Fruit fly (Drosophila melanogaster) whole organism, embryonic: Measurements from ENCODE around the gene Bacc.

ENCODE experiments used
- ATbp ChIP-seq: fragments of 200-800 bp; sonication (Bioruptor generic); optimal IDR thresholded peaks from 2 replicates; lab custom pipeline; 2017; ENCODE audit warnings: missing biosample characterization, mild to moderate bottlenecking, missing genetic modification characterization, missing genetic modification reagents
- Ada2b ChIP-seq: fragments of 200-800 bp; sonication (Bioruptor generic); IDR thresholded peaks from 2 replicates; pipeline ENCODE4 v1.3.6; 2022; ENCODE audit warnings: missing biosample characterization, missing genetic modification characterization
- Asciz ChIP-seq: fragments of 200-800 bp; sonication (Bioruptor generic); optimal IDR thresholded peaks from 2 replicates; lab custom pipeline; 2017; ENCODE audit warnings: missing biosample characterization, mild to moderate bottlenecking, missing genetic modification characterization, missing genetic modification reagents
- CG13775 ChIP-seq: fragments of 200-800 bp; sonication (Bioruptor generic); optimal IDR thresholded peaks from 3 replicates; lab custom pipeline; 2017; ENCODE audit warnings: missing biosample characterization, mild to moderate bottlenecking, missing genetic modification characterization
- CG13894 ChIP-seq: fragments of 200-800 bp; sonication (Bioruptor generic); optimal IDR thresholded peaks from 3 replicates; lab custom pipeline; 2018; ENCODE audit warnings: missing biosample characterization, mild to moderate bottlenecking, missing genetic modification characterization, moderate library complexity
- CG14710 ChIP-seq: fragments of 200-800 bp; sonication (Bioruptor generic); optimal IDR thresholded peaks from 3 replicates; lab custom pipeline; 2019; ENCODE audit warnings: missing biosample characterization, mild to moderate bottlenecking, missing genetic modification characterization, moderate library complexity
- CG14860 ChIP-seq: fragments of 200-800 bp; sonication (Bioruptor generic); IDR thresholded peaks from 3 replicates; pipeline ENCODE4 v1.3.6; 2022; ENCODE audit warnings: missing biosample characterization, missing genetic modification characterization; ENCODE audit not compliant: partially characterized antibody
- CG15514 ChIP-seq: fragments of 200-800 bp; sonication (Bioruptor generic); optimal IDR thresholded peaks from 3 replicates; lab custom pipeline; 2017; ENCODE audit warnings: missing biosample characterization, missing genetic modification characterization, mild to moderate bottlenecking, moderate library complexity, missing genetic modification reagents
- CG15601 ChIP-seq: fragments of 200-800 bp; sonication (Bioruptor generic); optimal IDR thresholded peaks from 3 replicates; lab custom pipeline; 2019; ENCODE audit warnings: missing biosample characterization, mild to moderate bottlenecking, missing genetic modification characterization, moderate library complexity
- CG16813 ChIP-seq: fragments of 200-800 bp; sonication (Bioruptor generic); IDR thresholded peaks from 3 replicates; pipeline ENCODE4 v1.3.6; 2022; ENCODE audit warnings: missing biosample characterization, missing genetic modification characterization; ENCODE audit not compliant: partially characterized antibody
- CG18476 ChIP-seq: fragments of 200-800 bp; sonication (Bioruptor generic); optimal IDR thresholded peaks from 2 replicates; lab custom pipeline; 2016; ENCODE audit warnings: missing biosample characterization, mild to moderate bottlenecking, missing genetic modification characterization
- CG2120 ChIP-seq: fragments of 200-800 bp; sonication (Bioruptor generic); optimal IDR thresholded peaks from 3 replicates; lab custom pipeline; 2016; ENCODE audit warnings: missing biosample characterization, missing genetic modification characterization
- CG2199 ChIP-seq: fragments of 200-800 bp; sonication (Bioruptor generic); IDR thresholded peaks from 3 replicates; pipeline ENCODE4 v1.3.6; 2022; ENCODE audit warnings: missing biosample characterization, missing genetic modification characterization
- CG3838 ChIP-seq: fragments of 200-800 bp; sonication (Bioruptor generic); optimal IDR thresholded peaks from 3 replicates; lab custom pipeline; 2016; ENCODE audit warnings: missing biosample characterization, missing genetic modification characterization
- CG4360 ChIP-seq: fragments of 200-800 bp; sonication (Bioruptor generic); IDR thresholded peaks from 2 replicates; pipeline ENCODE4 v1.3.6; 2022; ENCODE audit warnings: missing biosample characterization, missing genetic modification characterization
- CG4707 ChIP-seq: fragments of 200-800 bp; sonication (Bioruptor generic); optimal IDR thresholded peaks from 2 replicates; lab custom pipeline; 2018; ENCODE audit warnings: missing biosample characterization, mild to moderate bottlenecking, missing genetic modification characterization, moderate library complexity
- CG4854 ChIP-seq: fragments of 200-800 bp; sonication (Bioruptor generic); optimal IDR thresholded peaks from 2 replicates; lab custom pipeline; 2016; ENCODE audit warnings: missing biosample characterization, missing genetic modification characterization, inconsistent platforms
- CG9932 ChIP-seq: fragments of 200-800 bp; sonication (Bioruptor generic); IDR thresholded peaks from 2 replicates; pipeline ENCODE4 v1.3.6; 2022; ENCODE audit warnings: missing biosample characterization, missing genetic modification characterization
- CHES-1-like ChIP-seq: fragments of 200-800 bp; sonication (Bioruptor generic); optimal IDR thresholded peaks from 2 replicates; lab custom pipeline; 2016; ENCODE audit warnings: missing biosample characterization, missing genetic modification characterization
- CoRest ChIP-seq: fragments of 200-800 bp; sonication (Bioruptor generic); optimal IDR thresholded peaks from 3 replicates; lab custom pipeline; 2018; ENCODE audit warnings: missing biosample characterization, mild to moderate bottlenecking, missing genetic modification characterization, moderate library complexity
- Deaf1 ChIP-seq: fragments of 200-800 bp; optimal IDR thresholded peaks from 3 replicates; lab custom pipeline; 2019; ENCODE audit warnings: missing biosample characterization, mild to moderate bottlenecking, missing genetic modification characterization, moderate library complexity
- H2.0 ChIP-seq: fragments of 200-800 bp; sonication (Bioruptor generic); IDR thresholded peaks from 2 replicates; pipeline ENCODE4 v1.3.6; 2022; ENCODE audit warnings: missing biosample characterization, missing genetic modification characterization
- Lpt ChIP-seq: fragments of >200 bp; optimal IDR thresholded peaks from 2 replicates; lab custom pipeline; 2018; ENCODE audit warnings: missing biosample characterization, missing genetic modification characterization
- NK7.1 ChIP-seq: fragments of 200-800 bp; sonication (Bioruptor generic); optimal IDR thresholded peaks from 3 replicates; lab custom pipeline; 2016; ENCODE audit warnings: missing biosample characterization, missing genetic modification characterization
- Xrp1 ChIP-seq: fragments of 200-800 bp; sonication (Bioruptor generic); IDR thresholded peaks from 2 replicates; pipeline ENCODE4 v1.3.6; 2022; ENCODE audit warnings: missing biosample characterization, missing genetic modification characterization
- aop ChIP-seq: fragments of 200-800 bp; sonication (Bioruptor generic); IDR thresholded peaks from 2 replicates; pipeline ENCODE4 v1.3.6; 2022; ENCODE audit warnings: missing biosample characterization, missing genetic modification characterization
- ase ChIP-seq: fragments of 200-800 bp; sonication (Bioruptor generic); IDR thresholded peaks from 3 replicates; pipeline ENCODE4 v1.3.6; 2022; ENCODE audit warnings: missing biosample characterization, missing genetic modification characterization
- cad ChIP-seq: fragments of >200 bp; optimal IDR thresholded peaks from 2 replicates; lab custom pipeline; 2017; ENCODE audit warnings: missing biosample characterization, missing genetic modification characterization
- cas ChIP-seq: fragments of 200-800 bp; sonication (Bioruptor generic); IDR thresholded peaks from 2 replicates; pipeline ENCODE4 v1.3.6; 2022; ENCODE audit warnings: missing biosample characterization, missing genetic modification characterization
- chn ChIP-seq: fragments of 200-800 bp; sonication (Bioruptor generic); optimal IDR thresholded peaks from 2 replicates; lab custom pipeline; 2016; ENCODE audit warnings: missing biosample characterization, missing genetic modification characterization
- crol ChIP-seq: fragments of 200-800 bp; sonication (Bioruptor generic); IDR thresholded peaks from 2 replicates; pipeline ENCODE4 v1.3.6; 2022; ENCODE audit warnings: missing biosample characterization, missing genetic modification characterization
- dpn ChIP-seq, 2 experiments: fragments of 200-800 bp; sonication (Bioruptor generic); optimal IDR thresholded peaks; 3 replicates each; lab custom pipeline; 2016; ENCODE audit warnings: missing biosample characterization in 2 of 2, missing genetic modification characterization in 2 of 2
- eve ChIP-seq, 2 experiments: fragments of >200 bp; optimal IDR thresholded peaks; 2 replicates each; lab custom pipeline; 2017; ENCODE audit warnings: missing biosample characterization in 2 of 2, missing genetic modification characterization in 2 of 2
- ewg ChIP-seq: fragments of 200-800 bp; sonication (Bioruptor generic); optimal IDR thresholded peaks from 3 replicates; lab custom pipeline; 2017; ENCODE audit warnings: mild to moderate bottlenecking, missing biosample characterization, missing genetic modification reagents, missing genetic modification characterization
- exex ChIP-seq: fragments of 200-800 bp; sonication (Bioruptor generic); optimal IDR thresholded peaks from 4 replicates; lab custom pipeline; 2018; ENCODE audit warnings: missing biosample characterization, mild to moderate bottlenecking, missing genetic modification characterization, moderate library complexity
- gro ChIP-seq: fragments of 200-800 bp; sonication (Bioruptor generic); optimal IDR thresholded peaks from 2 replicates; lab custom pipeline; 2016; ENCODE audit warnings: missing biosample characterization, missing genetic modification characterization
- gsb ChIP-seq: fragments of 200-800 bp; sonication (Bioruptor generic); IDR thresholded peaks from 2 replicates; pipeline ENCODE4 v1.3.6; 2022; ENCODE audit warnings: missing biosample characterization, missing genetic modification characterization
- inv ChIP-seq: fragments of 200-800 bp; sonication (Bioruptor generic); IDR thresholded peaks from 2 replicates; pipeline ENCODE4 v1.3.6; 2022; ENCODE audit warnings: missing biosample characterization, missing genetic modification characterization; ENCODE audit not compliant: partially characterized antibody
- lbe ChIP-seq: fragments of 200-800 bp; sonication (Bioruptor generic); optimal IDR thresholded peaks from 2 replicates; lab custom pipeline; 2016; ENCODE audit warnings: missing biosample characterization, mild to moderate bottlenecking, missing genetic modification characterization
- lola ChIP-seq, 3 experiments: fragments of >200 bp in 2 of 3; fragments of 200-800 bp in 1 of 3; sonication (Bioruptor generic) in 1 of 3; optimal IDR thresholded peaks; 2 replicates each; lab custom pipeline; 2017 to 2019; ENCODE audit warnings: missing biosample characterization in 3 of 3, missing genetic modification characterization in 3 of 3, mild to moderate bottlenecking in 1 of 3, moderate library complexity in 1 of 3
- odd ChIP-seq: fragments of 200-800 bp; sonication (Bioruptor generic); optimal IDR thresholded peaks from 2 replicates; lab custom pipeline; 2017; ENCODE audit warnings: missing biosample characterization, mild to moderate bottlenecking, missing genetic modification characterization
- onecut ChIP-seq: fragments of 200-800 bp; sonication (Bioruptor generic); IDR thresholded peaks from 2 replicates; pipeline ENCODE4 v1.3.6; 2022; ENCODE audit warnings: missing biosample characterization, missing genetic modification characterization
- schlank ChIP-seq: fragments of 200-800 bp; sonication (Bioruptor generic); optimal IDR thresholded peaks from 2 replicates; lab custom pipeline; 2018; ENCODE audit warnings: missing biosample characterization, mild to moderate bottlenecking, missing genetic modification characterization
- seq ChIP-seq: fragments of 200-800 bp; sonication (Bioruptor generic); IDR thresholded peaks from 2 replicates; pipeline ENCODE4 v1.3.6; 2022; ENCODE audit warnings: missing biosample characterization, missing genetic modification characterization
- sim ChIP-seq: fragments of 200-800 bp; sonication (Bioruptor generic); IDR thresholded peaks from 2 replicates; pipeline ENCODE4 v1.3.6; 2022; ENCODE audit warnings: missing biosample characterization, missing genetic modification characterization
- sisA ChIP-seq: fragments of 200-800 bp; sonication (Bioruptor generic); IDR thresholded peaks from 2 replicates; pipeline ENCODE4 v1.3.6; 2022; ENCODE audit warnings: missing biosample characterization, missing genetic modification characterization
- tap ChIP-seq: fragments of 200-800 bp; optimal IDR thresholded peaks from 3 replicates; lab custom pipeline; 2019; ENCODE audit warnings: missing biosample characterization, mild to moderate bottlenecking, missing genetic modification characterization, moderate library complexity
- toy ChIP-seq: fragments of 200-800 bp; sonication (Bioruptor generic); IDR thresholded peaks from 2 replicates; pipeline ENCODE4 v1.3.6; 2022; ENCODE audit warnings: missing biosample characterization, missing genetic modification characterization
- tup ChIP-seq: fragments of 200-800 bp; sonication (Bioruptor generic); optimal IDR thresholded peaks from 2 replicates; lab custom pipeline; 2016; ENCODE audit warnings: missing biosample characterization, mild to moderate bottlenecking, missing genetic modification characterization, moderate library complexity
- vvl ChIP-seq: fragments of 200-800 bp; sonication (Bioruptor generic); IDR thresholded peaks from 2 replicates; pipeline ENCODE4 v1.3.6; 2022; ENCODE audit warnings: missing biosample characterization, missing genetic modification characterization
- zen2 ChIP-seq: fragments of 200-800 bp; sonication (Bioruptor generic); IDR thresholded peaks from 3 replicates; pipeline ENCODE4 v1.3.6; 2022; ENCODE audit warnings: missing biosample characterization, missing genetic modification characterization; ENCODE audit not compliant: partially characterized antibody

Gene Bacc

dm6 chr2L:2799909-2800478 lies 47.7 kb downstream of the Bacc start, which contains the start of gene Syt1 (continued):
- TF ChIP-seq lbe (GFP tag; lab: Kevin White, UChicago) (no peak), CG18476 (no peak), eve (GFP tag; optimal IDR thresholded peaks at IDR 0.05; lab: Kevin White, UChicago) (no peak), crol (GFP tag; lab: Robert Waterston, UW) (peak; percentile 86), sim (GFP tag; lab: Robert Waterston, UW) (no peak), NK7.1 (GFP tag; lab: Kevin White, UChicago) (no peak), gro (GFP tag; lab: Kevin White, UChicago) (peak; percentile 22), ase (GFP tag; lab: Robert Waterston, UW) (0 out of 3 replicates have a peak, but pooled peaks have one; percentile 18), CG13775 (GFP tag; lab: Kevin White, UChicago) (no peak), CG4360 (GFP tag; lab: Robert Waterston, UW) (no peak), CoRest (tag; lab: Kevin White, UChicago) (no peak), CG3838 (GFP tag; lab: Kevin White, UChicago) (no peak), sisA (GFP tag; lab: Robert Waterston, UW) (no peak), cas (GFP tag; lab: Robert Waterston, UW) (no peak), Lpt (GFP tag; lab: Kevin White, UChicago) (no peak), Xrp1 (GFP tag; lab: Robert Waterston, UW) (no peak), chn (GFP tag; lab: Kevin White, UChicago) (no peak), tap (tag; lab: Kevin White, UChicago) (no peak), CG2199 (no peak), onecut (GFP tag; lab: Robert Waterston, UW) (peak; percentile 99), CG14860 (GFP tag; lab: Robert Waterston, UW) (no peak), CG2120 (GFP tag; lab: Kevin White, UChicago) (peak; percentile 2), CG16813 (GFP tag; lab: Robert Waterston, UW) (no peak), lola (GFP tag; optimal IDR thresholded peaks at IDR 0.05; lab: Kevin White, UChicago) (no peak), schlank (tag; lab: Kevin White, UChicago) (no peak), toy (no peak), dpn (GFP tag; optimal IDR thresholded peaks at IDR 0.05; lab: Kevin White, UChicago) (no peak), cad (GFP tag; lab: Kevin White, UChicago) (no peak), ATbp (no peak), tup (no peak), gsb (GFP tag; lab: Robert Waterston, UW) (no peak), CG9932 (GFP tag; lab: Robert Waterston, UW) (peak; percentile 35; the same call in 1 of the 2 replicates), seq (GFP tag; lab: Robert Waterston, UW) (0 out of 2 replicates have a peak, but pooled peaks have one; percentile 10), odd (GFP tag; lab: Kevin White, UChicago) (no peak), H2.0 (GFP tag; lab: Robert Waterston, UW) (no peak), Asciz (GFP tag; lab: Kevin White, UChicago) (no peak), Deaf1 (peak; percentile 20), vvl (GFP tag; lab: Robert Waterston, UW) (no peak), exex (tag; lab: Kevin White, UChicago) (no peak), CHES-1-like (GFP tag; lab: Kevin White, UChicago) (no peak), CG15601 (no peak), CG4707 (no peak), zen2 (no peak), CG13894 (tag; lab: Kevin White, UChicago) (no peak), CG4854 (GFP tag; lab: Kevin White, UChicago) (no peak), ewg (GFP tag; lab: Kevin White, UChicago) (peak; percentile 76), Ada2b (GFP tag; lab: Robert Waterston, UW) (no peak), aop (GFP tag; lab: Robert Waterston, UW) (no peak), CG15514 (GFP tag; lab: Kevin White, UChicago) (no peak), CG14710 (no peak), inv (GFP tag; lab: Robert Waterston, UW) (no peak)
